Worm (Caenorhabditis elegans) whole organism, young adult: ENCODE data around the gene pgl-2.

ENCODE experiments used
- snpc-1.3 ChIP-seq: sonication (generic microtip); optimal IDR thresholded peaks from 2 replicates; lab custom pipeline; 2017; ENCODE audit warnings: missing genetic modification characterization, mild to moderate bottlenecking, missing compliant biosample characterization, antibody characterized with exemption, moderate library complexity, missing genotype, missing genetic modification reagents; ENCODE audit not compliant: insufficient read depth
- unc-62 ChIP-seq: fragments of 150-350 bp; optimal IDR thresholded peaks from 2 replicates; lab custom pipeline; 2014; ENCODE audit warnings: missing biosample characterization, missing genetic modification reagents, missing genetic modification characterization

DNA sequence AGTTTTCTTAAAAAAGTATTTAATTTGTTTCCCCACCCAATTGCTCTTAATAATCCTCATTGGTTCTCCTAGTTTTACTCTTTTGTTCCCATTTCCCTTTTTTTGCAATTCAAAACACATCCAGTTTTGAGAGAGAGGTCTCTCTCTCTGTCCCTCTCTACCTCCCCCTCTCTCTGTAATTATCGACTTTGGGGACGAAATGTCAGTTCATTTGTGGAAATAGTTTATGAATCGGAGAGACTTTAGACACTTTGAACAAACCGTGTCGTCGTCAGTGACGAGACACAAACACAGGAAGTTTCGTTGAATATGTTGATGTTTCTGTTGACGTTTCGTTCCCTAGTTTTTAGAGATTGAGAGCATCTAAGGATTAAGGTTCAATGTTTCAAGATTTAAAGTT lies 12.1 kb downstream of the pgl-2 start:
- TF ChIP-seq snpc-1.3 (tag; lab: Kevin White, UChicago) (no peak), unc-62 (GFP tag; lab: Kevin White, UChicago) (no peak)
